Worm (Caenorhabditis elegans): ENCODE results near the gene srh-23.
"Not testable (repeated sequence)": the region's sequence is repeated elsewhere in the genome, so short reads cannot be mapped to it uniquely, and the experiment has no call there.

srh-23 gene

DNA sequence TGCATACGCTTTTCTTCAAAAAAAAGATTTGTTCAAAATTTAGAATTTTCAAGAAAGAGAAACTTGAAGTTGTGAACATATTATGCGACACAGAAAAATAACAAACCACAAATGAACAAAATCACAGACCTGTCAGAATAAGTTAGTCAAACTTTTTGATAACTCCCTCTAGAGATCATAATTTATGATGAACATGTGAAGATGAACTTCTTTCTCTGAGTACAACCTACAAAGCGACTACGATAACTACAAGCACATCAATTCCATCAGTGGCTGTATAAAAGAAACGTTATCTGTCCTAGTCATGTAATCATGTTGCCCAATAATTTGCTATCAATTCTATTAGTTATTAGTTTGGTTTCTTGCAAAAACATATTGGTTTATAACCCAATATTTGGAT is 25.2 kb upstream of the srh-23 start, which contains the start of gene ugt-9:
TSS of gene ugt-9 (plus strand) at position 305 of the 400 bp plus-strand sequence.
- no peak for TF ChIP-seq nhr-25 (tag; optimal IDR thresholded peaks at IDR 0.05; ENCODE audit: borderline replicate concordance, insufficient read depth)
- no peak for TF ChIP-seq cey-2 (tag; optimal IDR thresholded peaks at IDR 0.05; ENCODE audit: borderline replicate concordance, insufficient read depth)
- peak; percentile 99 for TF ChIP-seq nhr-28 (tag; optimal IDR thresholded peaks at IDR 0.05)
- peak; percentile 53 for TF ChIP-seq nhr-77 (tag; optimal IDR thresholded peaks at IDR 0.05)
- TF ChIP-seq daf-16 (GFP tag; optimal IDR thresholded peaks at IDR 0.05), result no peak
- peak; percentile 17 for TF ChIP-seq daf-16 (tag; optimal IDR thresholded peaks at IDR 0.05)
- TF ChIP-seq nhr-102 (tag; optimal IDR thresholded peaks at IDR 0.05), result no peak
- TF ChIP-seq pqm-1 (tag; optimal IDR thresholded peaks at IDR 0.05), result no peak
- TF ChIP-seq daf-8 (GFP tag; IDR thresholded peaks at IDR 0.05), result no peak
- TF ChIP-seq unc-62 (GFP tag; optimal IDR thresholded peaks at IDR 0.05 in 1 of 2), result peak in 1 of 2 experiments; percentile 84
- no peak for TF ChIP-seq unc-62 (tag; optimal IDR thresholded peaks at IDR 0.05)
- TF ChIP-seq nhr-237 (tag; optimal IDR thresholded peaks at IDR 0.05), result no peak

DNA sequence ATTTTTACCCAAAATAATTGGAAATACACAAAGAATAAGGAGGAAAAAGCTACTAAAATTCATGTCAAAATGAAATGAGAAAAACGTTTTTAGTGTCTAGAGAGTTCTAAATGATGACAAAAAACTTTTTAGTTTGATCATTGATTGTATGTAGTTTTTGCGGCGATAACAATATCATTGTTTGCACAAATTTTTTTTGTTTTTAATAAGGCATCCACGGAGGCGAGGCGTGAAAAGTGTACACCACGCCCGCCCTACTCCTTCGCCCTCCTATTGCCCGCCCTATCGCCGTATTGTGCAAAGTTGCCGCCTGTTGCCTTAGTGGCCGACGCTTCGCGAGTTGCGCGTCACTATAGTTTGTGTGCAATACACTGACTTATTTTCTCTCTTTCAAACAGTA is 20.9 kb upstream of the srh-23 start, which contains the start of gene ugt-10:
TSS of gene ugt-10 (minus strand) at position 101 of the 400 bp plus-strand sequence.
- peak in 1 of 2 experiments; percentile 75 for TF ChIP-seq unc-62 (GFP tag; optimal IDR thresholded peaks at IDR 0.05 in 1 of 2)
- TF ChIP-seq unc-62 (tag; optimal IDR thresholded peaks at IDR 0.05), result not testable (repeated sequence)

DNA sequence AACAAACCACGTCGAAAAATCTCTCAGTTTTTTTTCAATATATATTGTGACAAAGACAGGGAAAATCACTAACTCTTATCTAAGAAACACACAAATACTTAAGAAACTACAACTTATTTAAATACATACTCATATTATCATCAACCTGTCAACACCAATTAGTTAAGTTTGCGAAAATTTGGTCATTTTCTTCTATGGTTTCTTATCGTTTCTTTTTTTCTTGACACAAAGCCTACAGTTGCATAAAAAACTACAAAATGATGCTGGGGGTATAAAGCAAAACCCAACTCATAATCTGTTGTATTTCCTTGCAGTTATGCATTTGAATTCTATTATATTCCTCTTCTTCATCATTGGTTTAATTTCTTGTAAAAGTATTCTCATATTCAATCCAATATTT is 19.8 kb upstream of the srh-23 start, which contains the start of gene ugt-67:
TSS of gene ugt-67 (plus strand) at position 301 of the 400 bp plus-strand sequence.
- no peak for TF ChIP-seq zfp-2 (tag; optimal IDR thresholded peaks at IDR 0.05)
- no peak for TF ChIP-seq pqm-1 (tag; optimal IDR thresholded peaks at IDR 0.05)
- peak; percentile 7 for TF ChIP-seq nhr-28 (tag; optimal IDR thresholded peaks at IDR 0.05)

- TF ChIP-seq ceh-82 (tag; optimal IDR thresholded peaks at IDR 0.05) (no peak), mdl-1 (tag; optimal IDR thresholded peaks at IDR 0.05) (peak in 1 of 2 experiments; percentile 0), hlh-30 (tag; optimal IDR thresholded peaks at IDR 0.05; ENCODE audit: insufficient read depth) (no peak), spr-1 (tag; optimal IDR thresholded peaks at IDR 0.05) (no peak), nhr-28 (tag; optimal IDR thresholded peaks at IDR 0.05) (peak; percentile 100), lin-29 (GFP tag; IDR thresholded peaks at IDR 0.05) (no peak)
These were observed 17.2 kb upstream of the srh-23 start, which contains the start of gene ugt-8 for ce11 chrV:4903696-4904095. Gene ugt-8 (plus strand): TSS chrV:4903930.

DNA sequence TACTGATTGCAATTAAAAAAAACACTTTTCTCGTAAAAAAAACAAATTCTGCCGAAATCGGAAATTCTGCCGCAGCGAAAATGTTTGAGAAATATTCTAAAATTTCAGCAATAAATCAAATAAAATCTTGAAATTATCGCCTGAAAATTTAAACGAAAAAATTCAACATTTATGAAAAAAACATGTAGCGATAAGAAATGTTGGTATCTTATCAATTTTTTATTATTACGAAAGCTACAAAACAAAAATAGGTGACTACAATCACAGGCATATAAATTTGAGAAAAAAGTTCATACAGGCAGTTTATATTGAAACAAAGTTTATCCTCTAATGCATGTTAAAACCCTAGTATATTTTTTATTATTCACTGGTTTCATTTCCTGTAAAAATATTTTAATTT is 14.9 kb upstream of the srh-23 start, which contains the start of gene ugt-14:
TSS of gene ugt-14 (plus strand) at position 301 of the 400 bp plus-strand sequence.
- TF ChIP-seq nhr-28 (tag; optimal IDR thresholded peaks at IDR 0.05) (peak; percentile 88), unc-62 (GFP tag; optimal IDR thresholded peaks at IDR 0.05 in 1 of 2) (no peak), unc-62 (tag; optimal IDR thresholded peaks at IDR 0.05) (no peak)

DNA sequence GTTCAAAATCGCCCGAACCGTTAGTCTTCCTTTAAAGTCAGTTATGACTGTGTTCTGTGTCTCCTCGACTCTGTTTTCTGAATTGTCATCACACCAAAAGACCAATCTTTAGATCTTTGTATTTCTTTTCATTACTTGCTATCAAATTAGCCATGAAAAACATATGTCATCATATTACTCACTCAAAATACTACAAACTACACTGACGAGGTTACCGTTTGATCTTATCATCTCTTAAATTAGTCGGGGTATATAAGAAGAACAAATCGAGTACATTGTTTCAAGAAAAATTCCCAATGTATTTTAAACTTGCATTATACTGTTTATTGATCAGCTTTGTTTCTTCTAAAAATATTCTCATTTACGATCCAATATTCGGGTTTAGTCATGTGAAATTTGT is 12.3 kb upstream of the srh-23 start, which contains the start of gene ugt-13:
TSS of gene ugt-13 (plus strand) at position 294 of the 400 bp plus-strand sequence.
- TF ChIP-seq ztf-7 (tag; optimal IDR thresholded peaks at IDR 0.05) (peak; percentile 97), lsy-2 (tag; optimal IDR thresholded peaks at IDR 0.05) (peak in 1 of 2 experiments; percentile 28), nhr-48 (tag; optimal IDR thresholded peaks at IDR 0.05) (peak; percentile 39), cey-2 (tag; optimal IDR thresholded peaks at IDR 0.05; ENCODE audit: borderline replicate concordance, insufficient read depth) (peak; percentile 47), fos-1 (tag; optimal IDR thresholded peaks at IDR 0.05) (no peak), aha-1 (tag) (peak; percentile 73), hlh-30 (tag; optimal IDR thresholded peaks at IDR 0.05; ENCODE audit: insufficient read depth) (peak; percentile 9), ceh-82 (tag; optimal IDR thresholded peaks at IDR 0.05) (no peak), nhr-102 (tag; optimal IDR thresholded peaks at IDR 0.05) (peak; percentile 33), nhr-28 (tag; optimal IDR thresholded peaks at IDR 0.05) (peak; percentile 94), mep-1 (tag; optimal IDR thresholded peaks at IDR 0.05) (peak; percentile 61)

DNA sequence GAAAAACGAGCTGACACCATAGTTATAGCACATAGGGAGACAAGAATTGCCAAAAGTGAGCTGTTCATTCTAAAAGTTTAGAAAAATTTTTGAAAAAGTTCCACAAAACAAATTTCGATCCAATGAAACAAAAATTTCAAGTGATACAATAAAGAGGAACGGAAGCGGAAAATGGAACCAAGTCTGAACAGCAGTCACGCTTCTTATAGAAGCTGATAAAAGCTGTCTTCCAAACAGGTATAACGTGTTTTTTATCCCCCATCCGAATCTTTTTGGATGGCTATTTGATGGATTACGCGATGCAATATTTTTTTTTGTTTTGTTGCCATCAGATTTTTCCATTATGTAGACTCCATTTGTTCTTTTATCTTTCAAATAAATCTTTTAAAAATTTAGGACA is 8.6 kb upstream of the srh-23 start, which contains the start of gene H23N18.5:
TSS of gene H23N18.5 (minus strand) at position 69 of the 400 bp plus-strand sequence.
- TF ChIP-seq egl-27 (tag; optimal IDR thresholded peaks at IDR 0.05), result no peak
- no peak for TF ChIP-seq madf-9 (GFP tag; conservative IDR thresholded peaks at IDR 0.05)
- TF ChIP-seq nhr-48 (tag; optimal IDR thresholded peaks at IDR 0.05), result peak; percentile 19
- TF ChIP-seq duxl-1 (tag; optimal IDR thresholded peaks at IDR 0.05; ENCODE audit: poor library complexity), result no peak
- TF ChIP-seq aha-1 (tag), result peak; percentile 32
- no peak for TF ChIP-seq attf-4 (tag; optimal IDR thresholded peaks at IDR 0.05)
- TF ChIP-seq F37D6.2 (tag; optimal IDR thresholded peaks at IDR 0.05), result no peak
- TF ChIP-seq mxl-3 (GFP tag; optimal IDR thresholded peaks at IDR 0.05), result no peak
- TF ChIP-seq D1046.2 (GFP tag; IDR thresholded peaks at IDR 0.05), result no peak
- TF ChIP-seq lin-1 (GFP tag; IDR thresholded peaks at IDR 0.05), result no peak
- TF ChIP-seq nhr-28 (tag; optimal IDR thresholded peaks at IDR 0.05), result peak; percentile 43
- TF ChIP-seq lsy-2 (tag; optimal IDR thresholded peaks at IDR 0.05), result no peak
- no peak for TF ChIP-seq lin-29 (GFP tag; IDR thresholded peaks at IDR 0.05)
- TF ChIP-seq nhr-42 (GFP tag; IDR thresholded peaks at IDR 0.05), result no peak
- TF ChIP-seq unc-130 (GFP tag; optimal IDR thresholded peaks at IDR 0.05), result no peak
- no peak for TF ChIP-seq nhr-11 (tag; optimal IDR thresholded peaks at IDR 0.05)
- TF ChIP-seq fkh-10 (GFP tag; optimal IDR thresholded peaks at IDR 0.05), result no peak
- peak; percentile 16 for TF ChIP-seq hlh-11 (tag; optimal IDR thresholded peaks at IDR 0.05)
- peak in 1 of 2 experiments; percentile 33 for TF ChIP-seq mdl-1 (tag; optimal IDR thresholded peaks at IDR 0.05)
